Worm (Caenorhabditis elegans): Measurements from ENCODE around the gene B0416.7.

ce11 chrX:9314397-9314796 lies 16.7 kb upstream of the B0416.7 start, which contains the start of gene ttr-38:
- TF ChIP-seq W03F9.2 (tag; optimal IDR thresholded peaks at IDR 0.05) (no peak), dao-5 (tag; optimal IDR thresholded peaks at IDR 0.05) (no peak)
